Worm (Caenorhabditis elegans): Measurements from ENCODE around the gene rabs-5.

rabs-5 gene

ce11 chrIV:8112187-8112586, 4.8 kb upstream of the rabs-5 start, which contains the start of gene Y42H9AR.4 (continued):
- TF ChIP-seq T20F7.1 (GFP tag; optimal IDR thresholded peaks at IDR 0.05) (no peak), ceh-32 (tag; optimal IDR thresholded peaks at IDR 0.05; ENCODE audit: poor library complexity) (no peak), R02D3.7 (tag; optimal IDR thresholded peaks at IDR 0.05) (no peak), madf-9 (GFP tag; conservative IDR thresholded peaks at IDR 0.05) (0 out of 2 replicates have a peak, but pooled peaks have one; percentile 8), lin-13 (GFP tag; optimal IDR thresholded peaks at IDR 0.05) (no peak), hif-1 (tag; optimal IDR thresholded peaks at IDR 0.05) (no peak), attf-4 (tag; optimal IDR thresholded peaks at IDR 0.05) (no peak), hmg-1.1 (GFP tag; IDR thresholded peaks at IDR 0.05) (peak; percentile 60; the same call in 1 of the 2 replicates), lin-38 (GFP tag; IDR thresholded peaks at IDR 0.05) (peak; percentile 23; the same call in 1 of the 2 replicates), pha-4 (GFP tag; IDR thresholded peaks at IDR 0.05) (no peak), pha-4 (tag; optimal IDR thresholded peaks at IDR 0.05) (no peak), D1046.2 (GFP tag; IDR thresholded peaks at IDR 0.05) (no peak), madf-5 (GFP tag; IDR thresholded peaks at IDR 0.05) (no peak), sdz-12 (GFP tag; optimal IDR thresholded peaks at IDR 0.05) (no peak), spr-3 (GFP tag; optimal IDR thresholded peaks at IDR 0.05) (no peak), set-16 (GFP tag; IDR thresholded peaks at IDR 0.05) (no peak), ceh-20 (GFP tag; IDR thresholded peaks at IDR 0.05) (no peak), pqm-1 (tag; optimal IDR thresholded peaks at IDR 0.05) (no peak), lir-3 (tag; optimal IDR thresholded peaks at IDR 0.05) (no peak), fos-1 (tag; optimal IDR thresholded peaks at IDR 0.05) (no peak), dmd-8 (GFP tag; IDR thresholded peaks at IDR 0.05) (no peak), zip-2 (tag; optimal IDR thresholded peaks at IDR 0.05) (no peak), daf-19 (GFP tag; conservative IDR thresholded peaks at IDR 0.05) (no peak), ztf-11 (tag; optimal IDR thresholded peaks at IDR 0.05) (no peak), Y105C5A.15 (GFP tag; IDR thresholded peaks at IDR 0.05) (no peak), T26A8.4 (GFP tag; IDR thresholded peaks at IDR 0.05) (no peak), ceh-44 (GFP tag; IDR thresholded peaks at IDR 0.05) (no peak), zfp-2 (tag; optimal IDR thresholded peaks at IDR 0.05) (no peak), tra-1 (GFP tag; IDR thresholded peaks at IDR 0.05) (no peak), rbr-2 (tag; optimal IDR thresholded peaks at IDR 0.05) (peak; percentile 29), mxl-2 (GFP tag; conservative IDR thresholded peaks at IDR 0.05) (no peak), nhr-111 (GFP tag; optimal IDR thresholded peaks at IDR 0.05) (no peak), duxl-1 (tag; optimal IDR thresholded peaks at IDR 0.05; ENCODE audit: poor library complexity) (no peak), spr-1 (tag; optimal IDR thresholded peaks at IDR 0.05) (no peak), nhr-42 (GFP tag; IDR thresholded peaks at IDR 0.05) (no peak), ceh-82 (tag; optimal IDR thresholded peaks at IDR 0.05) (no peak), dpl-1 (GFP tag; optimal IDR thresholded peaks at IDR 0.05) (no peak), F44E2.7 (GFP tag; IDR thresholded peaks at IDR 0.05) (no peak), ceh-28 (tag; optimal IDR thresholded peaks at IDR 0.05) (no peak), egl-27 (tag; optimal IDR thresholded peaks at IDR 0.05) (no peak), ceh-62 (tag; optimal IDR thresholded peaks at IDR 0.05) (no peak), lsy-2 (tag; optimal IDR thresholded peaks at IDR 0.05) (peak in 1 of 2 experiments; percentile 45), dmd-6 (GFP tag; IDR thresholded peaks at IDR 0.05) (no peak), egl-43 (GFP tag; IDR thresholded peaks at IDR 0.05) (no peak), nhr-237 (tag; optimal IDR thresholded peaks at IDR 0.05) (no peak), lin-15B (tag; optimal IDR thresholded peaks at IDR 0.05) (no peak), nhr-10 (tag; optimal IDR thresholded peaks at IDR 0.05) (no peak), nhr-6 (tag; optimal IDR thresholded peaks at IDR 0.05) (peak; percentile 5), F37D6.2 (tag; optimal IDR thresholded peaks at IDR 0.05) (no peak), Y5F2A.4 (GFP tag; optimal IDR thresholded peaks at IDR 0.05) (no peak), Y75B8A.6 (GFP tag; IDR thresholded peaks at IDR 0.05) (no peak), gei-8 (GFP tag; optimal IDR thresholded peaks at IDR 0.05) (no peak), php-3 (GFP tag; IDR thresholded peaks at IDR 0.05) (no peak)

Data from whole organism, L4 larva.